Fruit fly (Drosophila melanogaster): ENCODE measurements around the gene mof.

The mof gene

DNA sequence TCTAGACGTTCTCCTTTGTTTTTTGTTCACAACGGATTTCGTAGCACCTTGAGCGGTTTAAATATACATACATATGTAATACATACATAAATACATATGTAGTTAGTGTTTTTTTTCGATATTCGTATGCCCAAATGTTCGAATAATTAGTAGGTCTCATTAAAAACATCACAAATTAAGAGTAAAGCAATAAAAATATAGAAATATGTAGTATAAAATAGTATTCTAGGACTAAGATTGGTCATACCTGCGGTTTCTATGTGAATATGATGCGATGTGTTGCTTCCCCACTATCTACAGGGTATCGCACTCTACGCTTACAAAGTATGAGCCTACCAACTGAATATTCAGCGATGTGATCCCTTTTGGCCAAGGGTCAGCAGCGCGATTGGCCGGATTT is 28.8 kb upstream of the mof start, which contains the start of gene CG4020:
Gene CG4020 (plus strand): TSS at position 301 of the 400 bp plus-strand sequence.
- TF ChIP-seq cnc (optimal IDR thresholded peaks at IDR 0.05) (no peak), toe (GFP tag; optimal IDR thresholded peaks at IDR 0.05) (no peak), kay (GFP tag; ENCODE audit: borderline replicate concordance) (no peak), CG5204 (GFP tag; optimal IDR thresholded peaks at IDR 0.05) (no peak), CG7101 (tag; optimal IDR thresholded peaks at IDR 0.05) (no peak), Hr96 (GFP tag; optimal IDR thresholded peaks at IDR 0.05) (no peak), pad (GFP tag; optimal IDR thresholded peaks at IDR 0.05) (no peak), CG1620 (GFP tag; optimal IDR thresholded peaks at IDR 0.05) (no peak), ovo (GFP tag; optimal IDR thresholded peaks at IDR 0.05) (no peak), Mnt (GFP tag; optimal IDR thresholded peaks at IDR 0.05) (no peak), CG12768 (GFP tag; optimal IDR thresholded peaks at IDR 0.05) (no peak), CG14711 (tag; optimal IDR thresholded peaks at IDR 0.05) (no peak), Crg-1 (GFP tag; optimal IDR thresholded peaks at IDR 0.05) (no peak), CG33017 (tag; optimal IDR thresholded peaks at IDR 0.05) (no peak), cic (GFP tag; optimal IDR thresholded peaks at IDR 0.05) (no peak), bab1 (GFP tag; optimal IDR thresholded peaks at IDR 0.05) (no peak), CG7045 (GFP tag; optimal IDR thresholded peaks at IDR 0.05) (no peak), Clk (GFP tag; optimal IDR thresholded peaks at IDR 0.05) (no peak)

DNA sequence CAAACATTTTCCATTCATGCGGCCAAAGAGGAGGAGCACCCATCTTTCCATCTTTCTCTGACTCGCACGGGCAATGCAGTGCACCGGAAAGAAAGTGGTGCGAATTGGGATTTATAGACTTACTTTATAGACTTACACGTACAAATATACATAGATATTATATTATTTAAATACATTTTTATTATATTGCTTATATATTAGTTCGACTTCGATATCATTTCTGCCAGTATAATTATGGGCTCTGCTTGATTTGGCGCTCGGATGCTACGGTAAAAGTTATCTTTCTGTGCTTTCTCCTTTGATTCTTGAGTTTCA is 28.4 kb upstream of the mof start:
- TF ChIP-seq cnc (optimal IDR thresholded peaks at IDR 0.05) (no peak), tj (GFP tag; optimal IDR thresholded peaks at IDR 0.05) (no peak), toe (GFP tag; optimal IDR thresholded peaks at IDR 0.05) (no peak), CG1620 (GFP tag; optimal IDR thresholded peaks at IDR 0.05) (no peak), ovo (GFP tag; optimal IDR thresholded peaks at IDR 0.05) (no peak), kay (GFP tag; ENCODE audit: borderline replicate concordance) (no peak), Hr96 (GFP tag; optimal IDR thresholded peaks at IDR 0.05) (no peak), bab1 (GFP tag; optimal IDR thresholded peaks at IDR 0.05) (no peak), CG11617 (GFP tag; optimal IDR thresholded peaks at IDR 0.05) (no peak), CG12768 (GFP tag; optimal IDR thresholded peaks at IDR 0.05) (no peak), CG7045 (GFP tag; optimal IDR thresholded peaks at IDR 0.05) (no peak), pad (GFP tag; optimal IDR thresholded peaks at IDR 0.05) (no peak), CG5204 (GFP tag; optimal IDR thresholded peaks at IDR 0.05) (no peak), CG7101 (tag; optimal IDR thresholded peaks at IDR 0.05) (no peak), CG14711 (tag; optimal IDR thresholded peaks at IDR 0.05) (no peak), Crg-1 (GFP tag; optimal IDR thresholded peaks at IDR 0.05) (no peak), Mnt (GFP tag; optimal IDR thresholded peaks at IDR 0.05) (no peak), cic (GFP tag; optimal IDR thresholded peaks at IDR 0.05) (no peak), CG33017 (tag; optimal IDR thresholded peaks at IDR 0.05) (no peak)

DNA sequence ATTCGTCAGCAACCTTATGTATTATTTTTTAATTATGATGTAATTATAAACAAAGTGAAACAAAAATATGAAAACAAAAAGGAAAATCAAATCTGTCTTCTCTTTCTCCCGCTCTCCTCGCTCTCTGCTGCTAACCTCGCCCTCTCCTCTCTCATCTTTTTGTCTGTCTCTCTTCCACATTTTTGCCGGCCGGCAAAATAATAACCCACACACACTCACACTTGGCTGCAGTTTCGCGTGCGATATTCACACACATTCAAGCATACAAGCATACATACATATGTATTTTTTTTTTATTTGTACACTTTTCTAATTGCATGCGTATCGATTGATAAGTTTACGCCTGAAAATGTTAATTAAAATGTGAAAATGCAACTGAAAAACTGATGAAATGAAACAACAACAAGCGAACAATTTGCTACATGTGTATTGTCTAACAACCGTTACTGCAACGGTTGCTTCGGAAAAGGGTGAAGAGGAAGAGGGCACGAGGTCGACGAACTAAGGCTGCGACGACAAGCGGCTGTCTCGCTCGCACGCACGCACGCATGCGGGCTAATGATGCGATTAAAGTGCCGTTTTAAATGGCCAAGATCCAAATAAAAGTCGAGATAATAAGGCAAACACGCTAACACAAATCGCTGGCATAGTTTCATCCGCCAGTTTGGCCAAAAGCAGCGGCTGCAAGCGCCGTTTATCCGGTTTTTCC is 27.9 kb upstream of the mof start:
- TF ChIP-seq cnc (optimal IDR thresholded peaks at IDR 0.05): no peak
- no peak for TF ChIP-seq CG33017 (tag; optimal IDR thresholded peaks at IDR 0.05)
- peak; percentile 71 for TF ChIP-seq cic (GFP tag; optimal IDR thresholded peaks at IDR 0.05)
- no peak for TF ChIP-seq CG7045 (GFP tag; optimal IDR thresholded peaks at IDR 0.05)
- TF ChIP-seq Hr96 (GFP tag; optimal IDR thresholded peaks at IDR 0.05): no peak
- no peak for TF ChIP-seq Crg-1 (GFP tag; optimal IDR thresholded peaks at IDR 0.05)
- peak; percentile 98 for TF ChIP-seq ovo (GFP tag; optimal IDR thresholded peaks at IDR 0.05)
- TF ChIP-seq CG1620 (GFP tag; optimal IDR thresholded peaks at IDR 0.05): no peak
- TF ChIP-seq CG11617 (GFP tag; optimal IDR thresholded peaks at IDR 0.05): no peak
- no peak for TF ChIP-seq CG5204 (GFP tag; optimal IDR thresholded peaks at IDR 0.05)
- no peak for TF ChIP-seq CG7101 (tag; optimal IDR thresholded peaks at IDR 0.05)
- TF ChIP-seq bab1 (GFP tag; optimal IDR thresholded peaks at IDR 0.05): no peak
- no peak for TF ChIP-seq CG12768 (GFP tag; optimal IDR thresholded peaks at IDR 0.05)
- no peak for TF ChIP-seq toe (GFP tag; optimal IDR thresholded peaks at IDR 0.05)
- TF ChIP-seq Clk (GFP tag; optimal IDR thresholded peaks at IDR 0.05): no peak
- peak; percentile 71 for TF ChIP-seq Mnt (GFP tag; optimal IDR thresholded peaks at IDR 0.05)
- no peak for TF ChIP-seq CG14711 (tag; optimal IDR thresholded peaks at IDR 0.05)
- TF ChIP-seq kay (GFP tag; ENCODE audit: borderline replicate concordance): no peak
- TF ChIP-seq pad (GFP tag; optimal IDR thresholded peaks at IDR 0.05): no peak
- TF ChIP-seq tj (GFP tag; optimal IDR thresholded peaks at IDR 0.05): peak; percentile 73

DNA sequence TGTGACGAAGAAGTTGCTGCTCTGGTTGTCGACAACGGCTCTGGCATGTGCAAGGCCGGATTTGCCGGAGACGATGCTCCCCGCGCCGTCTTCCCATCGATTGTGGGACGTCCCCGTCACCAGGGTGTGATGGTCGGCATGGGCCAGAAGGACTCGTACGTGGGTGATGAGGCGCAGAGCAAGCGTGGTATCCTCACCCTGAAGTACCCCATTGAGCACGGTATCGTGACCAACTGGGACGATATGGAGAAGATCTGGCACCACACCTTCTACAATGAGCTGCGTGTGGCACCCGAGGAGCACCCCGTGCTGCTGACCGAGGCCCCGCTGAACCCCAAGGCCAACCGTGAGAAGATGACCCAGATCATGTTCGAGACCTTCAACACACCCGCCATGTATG is 26.0 kb upstream of the mof start:
- TF ChIP-seq cic (GFP tag; optimal IDR thresholded peaks at IDR 0.05) (no peak), bab1 (GFP tag; optimal IDR thresholded peaks at IDR 0.05) (no peak), Crg-1 (GFP tag; optimal IDR thresholded peaks at IDR 0.05) (no peak), ovo (GFP tag; optimal IDR thresholded peaks at IDR 0.05) (no peak), kay (GFP tag; ENCODE audit: borderline replicate concordance) (no peak), CG1620 (GFP tag; optimal IDR thresholded peaks at IDR 0.05) (no peak), pad (GFP tag; optimal IDR thresholded peaks at IDR 0.05) (no peak), cnc (optimal IDR thresholded peaks at IDR 0.05) (no peak), tj (GFP tag; optimal IDR thresholded peaks at IDR 0.05) (no peak), CG11617 (GFP tag; optimal IDR thresholded peaks at IDR 0.05) (no peak), Hr96 (GFP tag; optimal IDR thresholded peaks at IDR 0.05) (no peak), toe (GFP tag; optimal IDR thresholded peaks at IDR 0.05) (no peak), CG12768 (GFP tag; optimal IDR thresholded peaks at IDR 0.05) (no peak)

DNA sequence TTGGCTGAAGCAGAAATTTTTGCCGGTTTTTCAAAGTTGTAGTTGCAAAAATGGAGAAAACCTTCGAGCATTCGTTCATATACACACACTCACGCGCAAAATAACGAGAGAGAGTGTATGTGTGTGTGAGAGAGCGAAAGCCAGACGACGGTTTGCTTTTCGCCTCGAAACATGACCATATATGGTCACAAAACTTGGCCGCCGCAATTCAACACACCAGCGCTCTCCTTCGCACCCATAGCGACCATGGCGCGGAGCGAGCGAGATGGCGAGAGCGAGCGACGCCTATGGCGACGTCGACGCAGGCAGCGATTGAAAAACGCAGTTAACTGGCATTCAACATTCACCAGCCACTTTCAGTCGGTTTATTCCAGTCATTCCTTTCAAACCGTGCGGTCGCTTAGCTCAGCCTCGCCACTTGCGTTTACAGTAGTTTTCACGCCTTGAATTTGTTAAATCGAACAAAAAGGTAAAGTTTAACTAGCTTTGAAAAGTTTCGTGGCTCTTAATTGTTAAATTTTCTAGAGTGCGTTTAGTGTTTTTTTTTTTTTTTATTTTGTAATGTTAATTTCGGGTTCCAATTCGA is 25.1 kb upstream of the mof start:
- TF ChIP-seq Hr96 (GFP tag; optimal IDR thresholded peaks at IDR 0.05) (peak; percentile 48), CG1620 (GFP tag; optimal IDR thresholded peaks at IDR 0.05) (peak; percentile 26), CG7045 (GFP tag; optimal IDR thresholded peaks at IDR 0.05) (no peak), cic (GFP tag; optimal IDR thresholded peaks at IDR 0.05) (peak; percentile 80), Mnt (GFP tag; optimal IDR thresholded peaks at IDR 0.05) (peak; percentile 74), CG7101 (tag; optimal IDR thresholded peaks at IDR 0.05) (peak; percentile 47), tj (GFP tag; optimal IDR thresholded peaks at IDR 0.05) (peak; percentile 87), CG5204 (GFP tag; optimal IDR thresholded peaks at IDR 0.05) (no peak), CG12768 (GFP tag; optimal IDR thresholded peaks at IDR 0.05) (peak; percentile 45), Crg-1 (GFP tag; optimal IDR thresholded peaks at IDR 0.05) (peak; percentile 46), Clk (GFP tag; optimal IDR thresholded peaks at IDR 0.05) (no peak), pad (GFP tag; optimal IDR thresholded peaks at IDR 0.05) (peak; percentile 89), CG14711 (tag; optimal IDR thresholded peaks at IDR 0.05) (peak; percentile 1), ovo (GFP tag; optimal IDR thresholded peaks at IDR 0.05) (peak; percentile 80), toe (GFP tag; optimal IDR thresholded peaks at IDR 0.05) (no peak), CG33017 (tag; optimal IDR thresholded peaks at IDR 0.05) (peak; percentile 18), cnc (optimal IDR thresholded peaks at IDR 0.05) (no peak), kay (GFP tag; ENCODE audit: borderline replicate concordance) (no peak), CG11617 (GFP tag; optimal IDR thresholded peaks at IDR 0.05) (peak; percentile 50), bab1 (GFP tag; optimal IDR thresholded peaks at IDR 0.05) (peak; percentile 66)

Data from whole organism, adult.